Worm (Caenorhabditis elegans) whole organism, late embryonic: ENCODE measurements around the gene gsnl-1.

Experiments used
- ama-1 ChIP-seq: fragments of 150-350 bp; optimal IDR thresholded peaks from 2 replicates; lab custom pipeline; 2014
- ceh-9 ChIP-seq: sonication (generic microtip); optimal IDR thresholded peaks from 2 replicates; lab custom pipeline; 2016; ENCODE audit warnings: mild to moderate bottlenecking, missing genetic modification characterization, inconsistent platforms, missing compliant biosample characterization
- che-1 ChIP-seq: sonication (generic microtip); optimal IDR thresholded peaks from 2 replicates; lab custom pipeline; 2016; ENCODE audit warnings: mild to moderate bottlenecking, missing genetic modification characterization, missing compliant biosample characterization
- fax-1 ChIP-seq: sonication (generic microtip); optimal IDR thresholded peaks from 2 replicates; lab custom pipeline; 2016; ENCODE audit warnings: missing genotype, missing genetic modification characterization, missing compliant biosample characterization
- syd-9 ChIP-seq: sonication (generic microtip); optimal IDR thresholded peaks from 2 replicates; lab custom pipeline; 2016; ENCODE audit warnings: mild to moderate bottlenecking, missing genetic modification characterization, moderate library complexity, missing compliant biosample characterization
- tbx-2 ChIP-seq: sonication (generic microtip); optimal IDR thresholded peaks from 2 replicates; lab custom pipeline; 2016; ENCODE audit warnings: missing genetic modification characterization, missing compliant biosample characterization

ce11 chrV:9504474-9504960, 7.7 kb downstream of the gsnl-1 start, which contains the start of gene haao-1:
- no peak for TF ChIP-seq che-1 (tag; lab: Kevin White, UChicago)
- no peak for TF ChIP-seq syd-9 (tag; lab: Kevin White, UChicago)
- no peak for TF ChIP-seq ceh-9 (tag; lab: Kevin White, UChicago)
- no peak for TF ChIP-seq ama-1 (lab: Kevin White, UChicago)
- TF ChIP-seq fax-1 (tag; lab: Kevin White, UChicago) = no peak
- no peak for TF ChIP-seq tbx-2 (tag; lab: Kevin White, UChicago)
